Fruit fly (Drosophila melanogaster) whole organism, prepupa: ENCODE results near the gene CG18547.

ENCODE experiments used
- CG10631 ChIP-seq: fragments of 200-800 bp; sonication (Bioruptor generic); optimal IDR thresholded peaks from 2 replicates; lab custom pipeline; 2016; ENCODE audit warnings: missing biosample characterization, missing genetic modification characterization
- CG10669 ChIP-seq: fragments of 200-800 bp; sonication (Bioruptor generic); optimal IDR thresholded peaks from 3 replicates; lab custom pipeline; 2018; ENCODE audit warnings: missing biosample characterization, mild to moderate bottlenecking, missing genetic modification characterization, moderate library complexity
- CG11294 ChIP-seq: fragments of 200-800 bp; sonication (Bioruptor generic); IDR thresholded peaks from 2 replicates; pipeline ENCODE4 v1.3.6; 2022; ENCODE audit warnings: missing biosample characterization, missing genetic modification characterization
- CG11762 ChIP-seq: fragments of 200-800 bp; sonication (Bioruptor generic); optimal IDR thresholded peaks from 3 replicates; lab custom pipeline; 2016; ENCODE audit warnings: missing biosample characterization, missing genetic modification characterization; ENCODE audit not compliant: insufficient read depth
- CG11902 ChIP-seq: fragments of 200-800 bp; sonication (Bioruptor generic); optimal IDR thresholded peaks from 3 replicates; lab custom pipeline; 2016; ENCODE audit warnings: missing biosample characterization, missing genetic modification characterization
- CG15336 ChIP-seq: fragments of 200-800 bp; sonication (Bioruptor generic); IDR thresholded peaks from 2 replicates; pipeline ENCODE4 v1.3.6; 2022; ENCODE audit warnings: missing biosample characterization, missing genetic modification characterization
- CG16779 ChIP-seq: fragments of 200-800 bp; sonication (Bioruptor generic); optimal IDR thresholded peaks from 3 replicates; lab custom pipeline; 2017; ENCODE audit warnings: missing biosample characterization, mild to moderate bottlenecking, missing genetic modification characterization
- CG32006 ChIP-seq: fragments of 200-800 bp; sonication (Bioruptor generic); optimal IDR thresholded peaks from 3 replicates; lab custom pipeline; 2017; ENCODE audit warnings: missing biosample characterization, mild to moderate bottlenecking, missing genetic modification characterization
- CG3919 ChIP-seq: fragments of 200-800 bp; sonication (Bioruptor generic); optimal IDR thresholded peaks from 3 replicates; lab custom pipeline; 2016; ENCODE audit warnings: missing biosample characterization, missing genetic modification characterization
- CG4318 ChIP-seq: fragments of 200-800 bp; sonication (Bioruptor generic); optimal IDR thresholded peaks from 3 replicates; lab custom pipeline; 2017; ENCODE audit warnings: missing biosample characterization, mild to moderate bottlenecking, missing genetic modification characterization
- CG6163 ChIP-seq: fragments of 200-800 bp; sonication (Bioruptor generic); IDR thresholded peaks from 3 replicates; pipeline ENCODE4 v1.3.6; 2022; ENCODE audit warnings: missing biosample characterization, missing genetic modification characterization
- CG6276 ChIP-seq: fragments of 200-800 bp; sonication (Bioruptor generic); optimal IDR thresholded peaks from 2 replicates; lab custom pipeline; 2017; ENCODE audit warnings: missing biosample characterization, mild to moderate bottlenecking, missing genetic modification characterization
- CG6792 ChIP-seq: fragments of 200-800 bp; sonication (Bioruptor generic); optimal IDR thresholded peaks from 3 replicates; lab custom pipeline; 2016; ENCODE audit warnings: missing biosample characterization, missing genetic modification characterization
- CG6808 ChIP-seq: fragments of 200-800 bp; sonication (Bioruptor generic); optimal IDR thresholded peaks from 3 replicates; lab custom pipeline; 2017; ENCODE audit warnings: missing biosample characterization, missing genetic modification characterization, mild to moderate bottlenecking, moderate library complexity, missing genetic modification reagents
- CG8119 ChIP-seq: fragments of 200-800 bp; sonication (Bioruptor generic); IDR thresholded peaks from 3 replicates; pipeline ENCODE4 v1.3.6; 2022; ENCODE audit warnings: missing biosample characterization, missing genetic modification characterization
- CG8632 ChIP-seq: fragments of 200-800 bp; sonication (Bioruptor generic); optimal IDR thresholded peaks from 3 replicates; lab custom pipeline; 2016; ENCODE audit warnings: missing biosample characterization, missing genetic modification characterization
- CG9139 ChIP-seq: fragments of 200-800 bp; sonication (Bioruptor generic); optimal IDR thresholded peaks from 3 replicates; lab custom pipeline; 2017; ENCODE audit warnings: missing biosample characterization, mild to moderate bottlenecking, missing genetic modification characterization
- Eip75B ChIP-seq: fragments of 200-800 bp; sonication (Bioruptor generic); optimal IDR thresholded peaks from 3 replicates; lab custom pipeline; 2016; ENCODE audit warnings: missing biosample characterization, missing genetic modification characterization
- Eip78C ChIP-seq: fragments of 200-800 bp; sonication (Bioruptor generic); peaks from one replicate; lab custom pipeline; 2016; ENCODE audit warnings: missing biosample characterization, missing genetic modification characterization
- Eip93F ChIP-seq: fragments of 200-800 bp; sonication (Bioruptor generic); optimal IDR thresholded peaks from 2 replicates; lab custom pipeline; 2016; ENCODE audit warnings: missing biosample characterization, mild to moderate bottlenecking, missing genetic modification characterization
- Ets21C ChIP-seq: fragments of 200-800 bp; sonication (Bioruptor generic); optimal IDR thresholded peaks from 3 replicates; lab custom pipeline; 2016; ENCODE audit warnings: missing biosample characterization, missing genetic modification characterization
- Ets96B ChIP-seq: fragments of 200-800 bp; optimal IDR thresholded peaks from 2 replicates; lab custom pipeline; 2019; ENCODE audit warnings: missing biosample characterization, mild to moderate bottlenecking, missing genetic modification characterization, moderate library complexity
- Gug ChIP-seq: fragments of 200-800 bp; sonication (Bioruptor generic); IDR thresholded peaks from 2 replicates; pipeline ENCODE4 v1.3.6; 2022; ENCODE audit warnings: missing biosample characterization, missing genetic modification characterization
- Hr38 ChIP-seq: sonication (Bioruptor generic); optimal IDR thresholded peaks from 2 replicates; lab custom pipeline; 2016; ENCODE audit warnings: missing biosample characterization, missing genetic modification characterization
- Hr39 ChIP-seq: fragments of 200-800 bp; sonication (Bioruptor generic); optimal IDR thresholded peaks from 2 replicates; lab custom pipeline; 2016; ENCODE audit warnings: missing biosample characterization, missing genetic modification characterization
- Hr4 ChIP-seq: fragments of 200-800 bp; sonication (Bioruptor generic); optimal IDR thresholded peaks from 3 replicates; lab custom pipeline; 2016; ENCODE audit warnings: missing biosample characterization, missing genetic modification characterization
- Lpt ChIP-seq: fragments of 200-800 bp; sonication (Bioruptor generic); optimal IDR thresholded peaks from 3 replicates; lab custom pipeline; 2016; ENCODE audit warnings: missing biosample characterization, missing genetic modification characterization
- Met ChIP-seq: fragments of 200-800 bp; sonication (Bioruptor generic); optimal IDR thresholded peaks from 3 replicates; lab custom pipeline; 2016; ENCODE audit warnings: missing biosample characterization, missing genetic modification characterization
- OdsH ChIP-seq: fragments of 200-800 bp; sonication (Bioruptor generic); optimal IDR thresholded peaks from 3 replicates; lab custom pipeline; 2016; ENCODE audit warnings: missing biosample characterization, missing genetic modification characterization
- Sox102F ChIP-seq: fragments of 200-800 bp; sonication (Bioruptor generic); optimal IDR thresholded peaks from 2 replicates; lab custom pipeline; 2016; ENCODE audit warnings: missing biosample characterization, mild to moderate bottlenecking, missing genetic modification characterization
- Sox14 ChIP-seq: fragments of 200-800 bp; sonication (Bioruptor generic); optimal IDR thresholded peaks from 3 replicates; lab custom pipeline; 2016; ENCODE audit warnings: missing biosample characterization, missing genetic modification characterization
- Sox15 ChIP-seq: fragments of 200-800 bp; sonication (Bioruptor generic); optimal IDR thresholded peaks from 3 replicates; lab custom pipeline; 2016; ENCODE audit warnings: missing biosample characterization, missing genetic modification characterization
- achi ChIP-seq: fragments of 200-800 bp; sonication (Bioruptor generic); optimal IDR thresholded peaks from 3 replicates; lab custom pipeline; 2016; ENCODE audit warnings: missing biosample characterization, missing genetic modification characterization
- acj6 ChIP-seq: fragments of 200-800 bp; sonication (Bioruptor generic); optimal IDR thresholded peaks from 3 replicates; lab custom pipeline; 2016; ENCODE audit warnings: missing biosample characterization, missing genetic modification characterization
- cyc ChIP-seq: fragments of 200-800 bp; sonication (Bioruptor generic); optimal IDR thresholded peaks from 3 replicates; lab custom pipeline; 2016; ENCODE audit warnings: missing biosample characterization, missing genetic modification characterization
- dac ChIP-seq: fragments of 200-800 bp; sonication (Bioruptor generic); optimal IDR thresholded peaks from 2 replicates; lab custom pipeline; 2017; ENCODE audit warnings: missing biosample characterization, mild to moderate bottlenecking, missing genetic modification characterization
- dsx ChIP-seq: fragments of 200-800 bp; optimal IDR thresholded peaks from 3 replicates; lab custom pipeline; 2019; ENCODE audit warnings: missing biosample characterization, mild to moderate bottlenecking, missing genetic modification characterization, moderate library complexity; ENCODE audit not compliant: poor library complexity, severe bottlenecking
- eg ChIP-seq: fragments of 200-800 bp; sonication (Bioruptor generic); IDR thresholded peaks from 3 replicates; pipeline ENCODE4 v1.3.6; 2022; ENCODE audit warnings: missing biosample characterization, missing genetic modification characterization
- fd85E ChIP-seq: fragments of 200-800 bp; sonication (Bioruptor generic); optimal IDR thresholded peaks from 3 replicates; lab custom pipeline; 2016; ENCODE audit warnings: missing biosample characterization, missing genetic modification characterization
- fkh ChIP-seq: fragments of 200-800 bp; sonication (Bioruptor generic); optimal IDR thresholded peaks from 3 replicates; lab custom pipeline; 2017; ENCODE audit warnings: missing biosample characterization, mild to moderate bottlenecking, missing genetic modification characterization, moderate library complexity
- net ChIP-seq: fragments of 200-800 bp; sonication (Bioruptor generic); optimal IDR thresholded peaks from 3 replicates; lab custom pipeline; 2016; ENCODE audit warnings: missing biosample characterization, missing genetic modification characterization
- salr ChIP-seq, 2 experiments: fragments of 200-800 bp; sonication (Bioruptor generic); optimal IDR thresholded peaks; 3 replicates each; lab custom pipeline; 2016 to 2018; ENCODE audit warnings: missing biosample characterization in 2 of 2, missing genetic modification characterization in 2 of 2, mild to moderate bottlenecking in 1 of 2
- ss ChIP-seq, 2 experiments: fragments of 200-800 bp; sonication (Bioruptor generic); optimal IDR thresholded peaks; 2 replicates in 1 of 2; 3 replicates in 1 of 2; lab custom pipeline; 2017 to 2018; ENCODE audit warnings: mild to moderate bottlenecking in 2 of 2, missing biosample characterization in 2 of 2, missing genetic modification characterization in 2 of 2, moderate library complexity in 1 of 2
- svp ChIP-seq: fragments of 200-800 bp; sonication (Bioruptor generic); peaks from one replicate; lab custom pipeline; 2016; ENCODE audit warnings: missing biosample characterization, missing genetic modification characterization
- vri ChIP-seq: fragments of 200-800 bp; sonication (Bioruptor generic); optimal IDR thresholded peaks from 3 replicates; lab custom pipeline; 2016; ENCODE audit warnings: missing biosample characterization, mild to moderate bottlenecking, missing genetic modification characterization

Gene CG18547

DNA sequence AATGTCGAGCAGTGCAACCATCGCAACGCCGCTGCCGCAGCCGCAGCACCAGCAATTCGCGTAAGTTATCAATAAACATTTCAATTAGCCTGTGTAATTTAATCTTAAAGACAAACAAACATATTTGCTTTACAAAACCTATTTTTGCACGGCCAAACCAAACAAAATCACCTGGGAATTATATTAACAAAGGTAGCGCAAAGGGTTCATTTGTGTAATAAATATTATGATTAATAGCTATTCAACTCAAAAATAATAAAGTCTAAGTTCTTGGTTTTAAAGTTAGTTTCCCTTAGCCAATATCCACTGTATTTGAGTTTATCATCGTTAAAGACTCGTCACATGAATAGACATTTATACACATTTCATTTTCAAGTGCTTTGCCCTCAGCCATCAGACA is 11.0 kb downstream of the CG18547 start:
- TF ChIP-seq Gug (GFP tag; lab: Robert Waterston, UW) (peak; percentile 45; the same call in 1 of the 2 replicates), Sox102F (no peak), cyc (GFP tag; lab: Kevin White, UChicago) (no peak), Eip78C (GFP tag; lab: Kevin White, UChicago) (peak; percentile 73), Hr39 (no peak), achi (GFP tag; lab: Kevin White, UChicago) (peak; percentile 36), acj6 (peak; percentile 44), salr (GFP tag; optimal IDR thresholded peaks at IDR 0.05; lab: Kevin White, UChicago) (no peak), CG8119 (GFP tag; lab: Robert Waterston, UW) (peak; percentile 70), Ets96B (tag; lab: Kevin White, UChicago) (peak; percentile 7), net (GFP tag; lab: Kevin White, UChicago) (peak; percentile 36), Lpt (GFP tag; lab: Kevin White, UChicago) (peak; percentile 37), CG8632 (GFP tag; lab: Kevin White, UChicago) (no peak), CG10669 (peak; percentile 9), CG6163 (GFP tag; lab: Robert Waterston, UW) (peak; percentile 57; the same call in 2 of the 3 replicates), fd85E (no peak), CG10631 (GFP tag; lab: Kevin White, UChicago) (peak; percentile 12), CG16779 (no peak), CG3919 (peak; percentile 8), Sox14 (GFP tag; lab: Kevin White, UChicago) (peak; percentile 35), svp (GFP tag; lab: Kevin White, UChicago) (peak; percentile 47), CG11762 (no peak), Eip75B (GFP tag; lab: Kevin White, UChicago) (no peak), eg (GFP tag; lab: Robert Waterston, UW) (peak; percentile 56; the same call in 1 of the 3 replicates), Hr4 (peak; percentile 64), CG9139 (GFP tag; lab: Kevin White, UChicago) (no peak), Eip93F (no peak), dsx (GFP tag; lab: Kevin White, UChicago) (no peak), CG32006 (GFP tag; lab: Kevin White, UChicago) (peak; percentile 73), CG15336 (GFP tag; lab: Robert Waterston, UW) (peak; percentile 77), CG6276 (peak; percentile 70), Ets21C (GFP tag; lab: Kevin White, UChicago) (no peak), Met (GFP tag; lab: Kevin White, UChicago) (peak; percentile 15), OdsH (GFP tag; lab: Kevin White, UChicago) (peak; percentile 49), CG11902 (no peak), dac (GFP tag; lab: Kevin White, UChicago) (no peak), Sox15 (GFP tag; lab: Kevin White, UChicago) (no peak), CG6792 (GFP tag; lab: Kevin White, UChicago) (no peak), Hr38 (GFP tag; lab: Kevin White, UChicago) (no peak), CG6808 (no peak)
- TF ChIP-seq, all 60 proteins: peak for 21

DNA sequence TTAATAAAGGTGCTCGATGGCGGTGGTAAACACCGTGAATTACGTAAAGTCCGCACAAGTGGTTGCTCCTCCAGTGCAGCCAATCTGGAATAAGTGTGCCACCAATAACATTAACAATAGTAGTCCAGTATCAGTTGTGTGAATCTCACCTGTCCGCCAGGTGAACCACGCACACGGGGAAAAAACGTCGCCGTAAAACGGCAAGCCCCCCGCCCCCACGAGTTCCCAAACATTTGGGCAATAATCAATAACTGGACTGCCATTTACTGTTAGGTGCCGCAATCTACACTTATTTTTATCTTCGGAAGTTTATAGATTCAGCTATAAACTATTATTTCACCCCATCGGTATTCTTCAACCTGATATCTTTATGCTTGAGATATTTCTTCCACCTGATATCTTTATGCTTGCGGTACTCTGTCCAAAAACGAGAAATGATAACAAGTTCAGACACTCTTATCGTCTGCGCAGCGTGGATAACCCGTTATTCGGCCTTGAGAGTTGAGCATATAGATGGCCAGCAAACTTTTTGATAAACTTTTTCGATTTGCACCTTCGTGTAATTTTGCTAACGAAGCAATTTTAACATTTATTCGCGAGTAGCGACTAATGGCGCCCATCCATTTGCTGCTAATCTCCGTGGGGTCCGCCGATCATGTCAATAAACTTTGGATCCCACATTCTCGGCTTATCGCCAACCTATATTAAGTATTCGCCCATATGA is 12.0 kb downstream of the CG18547 start:
- no peak for TF ChIP-seq ss (GFP tag; optimal IDR thresholded peaks at IDR 0.05; lab: Kevin White, UChicago)
- no peak for TF ChIP-seq CG4318 (GFP tag; lab: Kevin White, UChicago)
- TF ChIP-seq fkh (GFP tag; lab: Kevin White, UChicago) = peak; percentile 38
- no peak for TF ChIP-seq CG11294
- TF ChIP-seq CG10631 (GFP tag; lab: Kevin White, UChicago) = no peak
- peak; percentile 68 for TF ChIP-seq Eip78C (GFP tag; lab: Kevin White, UChicago)
- no peak for TF ChIP-seq CG6276
- no peak for TF ChIP-seq fd85E
- peak; percentile 46 for TF ChIP-seq vri
- no peak for TF ChIP-seq CG11762
- TF ChIP-seq cyc (GFP tag; lab: Kevin White, UChicago) = no peak
- peak; percentile 86 for TF ChIP-seq svp (GFP tag; lab: Kevin White, UChicago)
- no peak for TF ChIP-seq OdsH (GFP tag; lab: Kevin White, UChicago)
- TF ChIP-seq, all 60 proteins: peak for 4
